Worm (Caenorhabditis elegans) whole organism, L1 larva: ENCODE results near the gene F53F4.11.

ENCODE experiments used
- C16A3.4 ChIP-seq: fragments of 150-350 bp; optimal IDR thresholded peaks from 2 replicates; lab custom pipeline; 2014; ENCODE audit warnings: missing biosample characterization, missing genetic modification characterization
- C34B4.2 ChIP-seq: sonication (generic microtip); optimal IDR thresholded peaks from 2 replicates; lab custom pipeline; 2017; ENCODE audit warnings: mild to moderate bottlenecking, missing genetic modification characterization, missing compliant biosample characterization
- efl-1 ChIP-seq, 4 experiments: fragments of 150-350 bp; optimal IDR thresholded peaks in 3 of 4; peaks in 1 of 4; 1 replicate in 1 of 4; 2 replicates in 3 of 4; lab custom pipeline; 2014; ENCODE audit warnings: missing biosample characterization in 2 of 4, missing genetic modification characterization in 2 of 4, missing genetic modification reagents in 2 of 4
- ets-5 ChIP-seq: fragments of 200-800 bp; sonication (Bioruptor generic); IDR thresholded peaks from 2 replicates; pipeline ENCODE4 v1.3.6; 2022; ENCODE audit warnings: missing genetic modification characterization, missing compliant biosample characterization
- lin-39 ChIP-seq: fragments of 150-350 bp; optimal IDR thresholded peaks from 2 replicates; lab custom pipeline; 2014; ENCODE audit warnings: missing biosample characterization, missing genetic modification reagents, missing genetic modification characterization
- skn-1 ChIP-seq: fragments of 150-350 bp; optimal IDR thresholded peaks from 2 replicates; lab custom pipeline; 2014; ENCODE audit warnings: missing biosample characterization, missing genetic modification characterization
- sptf-1 ChIP-seq: fragments of 150-350 bp; optimal IDR thresholded peaks from 2 replicates; lab custom pipeline; 2014; ENCODE audit warnings: missing biosample characterization, missing genetic modification characterization
- unc-62 ChIP-seq: fragments of 150-350 bp; optimal IDR thresholded peaks from 2 replicates; lab custom pipeline; 2014; ENCODE audit warnings: missing biosample characterization, missing genetic modification reagents, missing genetic modification characterization

ce11 chrV:13580696-13581095 is 43.6 kb downstream of the F53F4.11 start, which contains the start of gene C50B8.5:
- TF ChIP-seq ets-5: no peak
- TF ChIP-seq unc-62: no peak
- TF ChIP-seq C16A3.4 (tag; lab: Kevin White, UChicago): no peak
- no peak for TF ChIP-seq sptf-1 (tag; lab: Kevin White, UChicago)
- TF ChIP-seq skn-1 (tag; lab: Kevin White, UChicago): no peak
- no peak for TF ChIP-seq lin-39
- no peak for TF ChIP-seq C34B4.2 (tag; lab: Kevin White, UChicago)
- TF ChIP-seq efl-1 (optimal IDR thresholded peaks at IDR 0.05; lab: Kevin White, UChicago): no peak
- TF ChIP-seq efl-1 (GFP tag; optimal IDR thresholded peaks at IDR 0.05 in 1 of 2; lab: Kevin White, UChicago): no peak
